Fruit fly (Drosophila melanogaster) whole organism, embryonic: Measurements from ENCODE around the gene CG2444.
A peak's percentile ranks its signal among the peaks of the same experiment; 100 is the strongest.

Experiments used
- Bdp1 ChIP-seq: fragments of 200-800 bp; sonication (Bioruptor generic); optimal IDR thresholded peaks from 3 replicates; lab custom pipeline; 2016; ENCODE audit warnings: missing biosample characterization, missing genetic modification characterization
- C15 ChIP-seq: fragments of 200-800 bp; sonication (Bioruptor generic); IDR thresholded peaks from 3 replicates; pipeline ENCODE4 v1.3.6; 2022; ENCODE audit warnings: missing biosample characterization, missing genetic modification characterization
- CG10462 ChIP-seq: fragments of 200-800 bp; sonication (Bioruptor generic); optimal IDR thresholded peaks from 2 replicates; lab custom pipeline; 2016; ENCODE audit warnings: missing biosample characterization, missing genetic modification characterization
- CG11093 ChIP-seq: fragments of 200-800 bp; sonication (Bioruptor generic); IDR thresholded peaks from 3 replicates; pipeline ENCODE4 v1.3.6; 2022; ENCODE audit warnings: missing biosample characterization, missing genetic modification characterization
- CG12155 ChIP-seq: fragments of 200-800 bp; sonication (Bioruptor generic); optimal IDR thresholded peaks from 3 replicates; lab custom pipeline; 2016; ENCODE audit warnings: missing biosample characterization, missing genetic modification characterization
- CG12299 ChIP-seq: fragments of 200-800 bp; sonication (Bioruptor generic); optimal IDR thresholded peaks from 2 replicates; lab custom pipeline; 2018; ENCODE audit warnings: missing biosample characterization, mild to moderate bottlenecking, missing genetic modification characterization
- CG12659 ChIP-seq: fragments of 200-800 bp; sonication (Bioruptor generic); optimal IDR thresholded peaks from 3 replicates; lab custom pipeline; 2017; ENCODE audit warnings: mild to moderate bottlenecking, missing biosample characterization, missing genetic modification reagents, missing genetic modification characterization
- CG13424 ChIP-seq: fragments of 200-800 bp; sonication (Bioruptor generic); optimal IDR thresholded peaks from 2 replicates; lab custom pipeline; 2019; ENCODE audit warnings: missing biosample characterization, mild to moderate bottlenecking, missing genetic modification characterization, moderate library complexity
- CG15269 ChIP-seq: fragments of 200-800 bp; sonication (Bioruptor generic); optimal IDR thresholded peaks from 2 replicates; lab custom pipeline; 2018; ENCODE audit warnings: missing biosample characterization, mild to moderate bottlenecking, missing genetic modification characterization, moderate library complexity
- CG15479 ChIP-seq: fragments of 200-800 bp; sonication (Bioruptor generic); optimal IDR thresholded peaks from 3 replicates; lab custom pipeline; 2019; ENCODE audit warnings: missing biosample characterization, mild to moderate bottlenecking, missing genetic modification characterization, moderate library complexity
- CG15696 ChIP-seq: fragments of 200-800 bp; sonication (Bioruptor generic); optimal IDR thresholded peaks from 2 replicates; lab custom pipeline; 2019; ENCODE audit warnings: missing biosample characterization, mild to moderate bottlenecking, missing genetic modification characterization, moderate library complexity
- CG16813 ChIP-seq: fragments of 200-800 bp; sonication (Bioruptor generic); IDR thresholded peaks from 3 replicates; pipeline ENCODE4 v1.3.6; 2022; ENCODE audit warnings: missing biosample characterization, missing genetic modification characterization; ENCODE audit not compliant: partially characterized antibody
- CG16815 ChIP-seq: fragments of 200-800 bp; sonication (Bioruptor generic); optimal IDR thresholded peaks from 3 replicates; lab custom pipeline; 2017; ENCODE audit warnings: missing biosample characterization, mild to moderate bottlenecking, missing genetic modification characterization
- CG18011 ChIP-seq: fragments of 200-800 bp; sonication (Bioruptor generic); optimal IDR thresholded peaks from 2 replicates; lab custom pipeline; 2017; ENCODE audit warnings: missing biosample characterization, missing genetic modification characterization, mild to moderate bottlenecking, moderate library complexity, missing genotype
- CG2875 ChIP-seq: fragments of 200-800 bp; sonication (Bioruptor generic); optimal IDR thresholded peaks from 2 replicates; lab custom pipeline; 2017; ENCODE audit warnings: missing biosample characterization, mild to moderate bottlenecking, missing genetic modification characterization, missing genetic modification reagents
- CG30403 ChIP-seq: fragments of 200-800 bp; sonication (Bioruptor generic); optimal IDR thresholded peaks from 3 replicates; lab custom pipeline; 2016; ENCODE audit warnings: missing biosample characterization, missing genetic modification characterization
- CG32532 ChIP-seq: fragments of 200-800 bp; sonication (Bioruptor generic); IDR thresholded peaks from 2 replicates; pipeline ENCODE4 v1.3.6; 2022; ENCODE audit warnings: missing biosample characterization, missing genetic modification characterization
- CG33213 ChIP-seq: fragments of 200-800 bp; sonication (Bioruptor generic); optimal IDR thresholded peaks from 3 replicates; lab custom pipeline; 2016; ENCODE audit warnings: missing biosample characterization, missing genetic modification characterization
- CG3838 ChIP-seq: fragments of 200-800 bp; sonication (Bioruptor generic); optimal IDR thresholded peaks from 3 replicates; lab custom pipeline; 2016; ENCODE audit warnings: missing biosample characterization, missing genetic modification characterization
- CG7928 ChIP-seq: fragments of 200-800 bp; sonication (Bioruptor generic); optimal IDR thresholded peaks from 2 replicates; lab custom pipeline; 2017; ENCODE audit warnings: missing biosample characterization, mild to moderate bottlenecking, missing genetic modification characterization
- CrebB ChIP-seq: fragments of 200-800 bp; sonication (Bioruptor generic); optimal IDR thresholded peaks from 3 replicates; lab custom pipeline; 2018; ENCODE audit warnings: missing biosample characterization, mild to moderate bottlenecking, missing genetic modification characterization
- HmgZ ChIP-seq: fragments of 200-800 bp; sonication (Bioruptor generic); optimal IDR thresholded peaks from 2 replicates; lab custom pipeline; 2018; ENCODE audit warnings: missing biosample characterization, mild to moderate bottlenecking, missing genetic modification characterization
- Hmr ChIP-seq: fragments of 200-800 bp; sonication (Bioruptor generic); optimal IDR thresholded peaks from 3 replicates; lab custom pipeline; 2017; ENCODE audit warnings: mild to moderate bottlenecking, missing biosample characterization, missing genetic modification reagents, missing genetic modification characterization
- MESR4 ChIP-seq: fragments of 200-800 bp; sonication (Bioruptor generic); optimal IDR thresholded peaks from 2 replicates; lab custom pipeline; 2018; ENCODE audit warnings: missing biosample characterization, mild to moderate bottlenecking, missing genetic modification characterization, moderate library complexity
- MTF-1 ChIP-seq: fragments of 200-800 bp; sonication (Bioruptor generic); optimal IDR thresholded peaks from 2 replicates; lab custom pipeline; 2018; ENCODE audit warnings: missing biosample characterization, mild to moderate bottlenecking, missing genetic modification characterization, borderline replicate concordance
- Meics ChIP-seq: fragments of 200-800 bp; sonication (Bioruptor generic); optimal IDR thresholded peaks from 2 replicates; lab custom pipeline; 2017; ENCODE audit warnings: missing biosample characterization, mild to moderate bottlenecking, missing genetic modification characterization
- Nf-YC ChIP-seq: fragments of 200-800 bp; optimal IDR thresholded peaks from 3 replicates; lab custom pipeline; 2019; ENCODE audit warnings: missing biosample characterization, mild to moderate bottlenecking, missing genetic modification characterization, moderate library complexity
- NfI ChIP-seq: fragments of 200-800 bp; sonication (Bioruptor generic); optimal IDR thresholded peaks from 3 replicates; lab custom pipeline; 2018; ENCODE audit warnings: missing biosample characterization, mild to moderate bottlenecking, missing genetic modification characterization, moderate library complexity
- Stat92E ChIP-seq, 3 experiments: fragments of >200 bp in 2 of 3; fragments of 200-800 bp in 1 of 3; sonication (Bioruptor generic) in 1 of 3; optimal IDR thresholded peaks; 2 replicates each; lab custom pipeline; 2017 to 2019; ENCODE audit warnings: missing biosample characterization in 3 of 3, missing genetic modification characterization in 3 of 3, mild to moderate bottlenecking in 1 of 3, moderate library complexity in 1 of 3
- Taf1 ChIP-seq: fragments of 200-800 bp; sonication (Bioruptor generic); IDR thresholded peaks from 2 replicates; pipeline ENCODE4 v1.3.6; 2022; ENCODE audit warnings: missing biosample characterization, missing genetic modification characterization
- ap ChIP-seq: fragments of 200-800 bp; sonication (Bioruptor generic); IDR thresholded peaks from 2 replicates; pipeline ENCODE4 v1.3.6; 2022; ENCODE audit warnings: missing biosample characterization, missing genetic modification characterization
- ash1 ChIP-seq: fragments of 200-800 bp; sonication (Bioruptor generic); optimal IDR thresholded peaks from 2 replicates; lab custom pipeline; 2018; ENCODE audit warnings: missing biosample characterization, mild to moderate bottlenecking, missing genetic modification characterization
- corto ChIP-seq: fragments of 200-800 bp; sonication (Bioruptor generic); optimal IDR thresholded peaks from 2 replicates; lab custom pipeline; 2016; ENCODE audit warnings: missing biosample characterization, mild to moderate bottlenecking, missing genetic modification characterization, moderate library complexity
- crc ChIP-seq: fragments of 200-800 bp; sonication (Bioruptor generic); optimal IDR thresholded peaks from 2 replicates; lab custom pipeline; 2016; ENCODE audit warnings: missing biosample characterization, missing genetic modification characterization
- dysf ChIP-seq: fragments of 200-800 bp; sonication (Bioruptor generic); IDR thresholded peaks from 3 replicates; pipeline ENCODE4 v1.3.6; 2022; ENCODE audit warnings: missing biosample characterization, missing genetic modification characterization
- her ChIP-seq: fragments of 200-800 bp; sonication (Bioruptor generic); optimal IDR thresholded peaks from 2 replicates; lab custom pipeline; 2016; ENCODE audit warnings: missing biosample characterization, missing genetic modification characterization
- jigr1 ChIP-seq: fragments of 200-800 bp; sonication (Bioruptor generic); IDR thresholded peaks from 3 replicates; pipeline ENCODE4 v1.3.6; 2022; ENCODE audit warnings: missing biosample characterization, missing genetic modification characterization
- klu ChIP-seq: fragments of 200-800 bp; sonication (Bioruptor generic); IDR thresholded peaks from 2 replicates; pipeline ENCODE4 v1.3.6; 2022; ENCODE audit warnings: missing biosample characterization, missing genetic modification characterization
- knrl ChIP-seq: fragments of 200-800 bp; sonication (Bioruptor generic); IDR thresholded peaks from 3 replicates; pipeline ENCODE4 v1.3.6; 2022; ENCODE audit warnings: missing biosample characterization, missing genetic modification characterization; ENCODE audit not compliant: partially characterized antibody
- maf-S ChIP-seq: fragments of 200-800 bp; sonication (Bioruptor generic); optimal IDR thresholded peaks from 2 replicates; lab custom pipeline; 2016; ENCODE audit warnings: missing biosample characterization, missing genetic modification characterization
- nmo ChIP-seq: fragments of 200-800 bp; sonication (Bioruptor generic); optimal IDR thresholded peaks from 2 replicates; lab custom pipeline; 2018; ENCODE audit warnings: missing biosample characterization, mild to moderate bottlenecking, missing genetic modification characterization, moderate library complexity
- odd ChIP-seq: fragments of 200-800 bp; sonication (Bioruptor generic); optimal IDR thresholded peaks from 2 replicates; lab custom pipeline; 2017; ENCODE audit warnings: missing biosample characterization, mild to moderate bottlenecking, missing genetic modification characterization
- pan ChIP-seq, 4 experiments: fragments of >200 bp in 3 of 4; fragments of 200-800 bp in 1 of 4; sonication (Bioruptor generic) in 1 of 4; optimal IDR thresholded peaks in 3 of 4; IDR thresholded peaks in 1 of 4; 2 replicates each; pipeline versions ENCODE4 v1.3.6 to Lab custom; 2017 to 2022; ENCODE audit warnings: missing biosample characterization in 2 of 4, missing genetic modification characterization in 2 of 4, mixed read lengths in 1 of 4
- phol ChIP-seq: fragments of 200-800 bp; sonication (Bioruptor generic); optimal IDR thresholded peaks from 3 replicates; lab custom pipeline; 2018; ENCODE audit warnings: missing biosample characterization, mild to moderate bottlenecking, missing genetic modification characterization, moderate library complexity
- ssp ChIP-seq: fragments of 200-800 bp; sonication (Bioruptor generic); IDR thresholded peaks from 2 replicates; pipeline ENCODE4 v1.3.6; 2022; ENCODE audit warnings: missing biosample characterization, missing genetic modification characterization
- tll ChIP-seq, 2 experiments: fragments of 200-800 bp in 1 of 2; fragments of >200 bp in 1 of 2; sonication (Bioruptor generic) in 1 of 2; optimal IDR thresholded peaks; 2 replicates each; lab custom pipeline; 2017 to 2019; ENCODE audit warnings: missing biosample characterization in 2 of 2, missing genetic modification characterization in 2 of 2, mild to moderate bottlenecking in 1 of 2, moderate library complexity in 1 of 2
- trh ChIP-seq: fragments of 200-800 bp; sonication (Bioruptor generic); optimal IDR thresholded peaks from 2 replicates; lab custom pipeline; 2016; ENCODE audit warnings: missing biosample characterization, missing genetic modification characterization
- vfl ChIP-seq: fragments of 200-800 bp; sonication (Bioruptor generic); optimal IDR thresholded peaks from 2 replicates; lab custom pipeline; 2016; ENCODE audit warnings: missing biosample characterization, missing genetic modification characterization

CG2444 gene

DNA sequence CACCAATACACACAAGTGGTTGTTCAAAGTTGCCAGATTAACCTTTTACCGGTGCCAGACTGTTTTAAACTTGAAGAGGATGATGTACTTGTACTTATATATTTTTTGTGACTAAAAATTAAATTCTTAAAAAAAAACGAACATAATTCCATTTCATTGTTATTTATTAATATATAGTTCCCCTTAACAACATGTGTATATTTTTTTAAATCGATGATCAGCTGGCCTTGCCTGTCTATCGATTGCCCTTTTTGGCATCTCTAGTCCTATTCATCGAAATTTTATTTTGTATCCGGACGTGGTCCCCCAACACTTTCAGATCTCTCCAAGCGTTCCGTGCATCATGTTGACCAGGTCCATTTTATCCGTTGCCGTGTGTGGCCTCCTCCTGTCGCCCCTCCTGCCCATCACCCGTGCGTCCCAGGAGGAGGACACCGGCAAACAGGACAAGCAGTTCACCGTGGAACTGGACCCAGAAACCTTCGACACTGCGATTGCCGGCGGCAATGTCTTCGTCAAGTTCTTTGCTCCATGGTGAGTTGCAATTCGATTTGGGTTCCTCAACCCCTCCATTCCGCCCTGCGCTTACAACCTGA, 11.7 kb upstream of the CG2444 start, which contains the start of gene prtp (continued):
- TF ChIP-seq CG15269 (tag; lab: Kevin White, UChicago): no peak
- no peak for TF ChIP-seq Meics (GFP tag; lab: Kevin White, UChicago)
- TF ChIP-seq knrl: peak; percentile 58; the same call in 2 of the 3 replicates
- no peak for TF ChIP-seq ap
- no peak for TF ChIP-seq klu (GFP tag; lab: Robert Waterston, UW)
- no peak for TF ChIP-seq pan (optimal IDR thresholded peaks at IDR 0.05; lab: Kevin White, UChicago)
- peak in 1 of 2 experiments; percentile 33 for TF ChIP-seq pan (GFP tag; optimal IDR thresholded peaks at IDR 0.05 in 1 of 2, IDR thresholded peaks at IDR 0.05 in 1 of 2)
- no peak for TF ChIP-seq HmgZ (tag; lab: Kevin White, UChicago)
- peak; percentile 15 for TF ChIP-seq CG13424
- peak; percentile 58 for TF ChIP-seq MESR4 (GFP tag; lab: Kevin White, UChicago)
- TF ChIP-seq jigr1 (GFP tag; lab: Robert Waterston, UW): no peak
- TF ChIP-seq NfI (GFP tag; lab: Kevin White, UChicago): no peak
- TF ChIP-seq C15 (GFP tag; lab: Robert Waterston, UW): no peak
- no peak for TF ChIP-seq CG18011 (GFP tag; lab: Kevin White, UChicago)
- peak; percentile 23 for TF ChIP-seq CG12659
- TF ChIP-seq CG10462 (GFP tag; lab: Kevin White, UChicago): no peak
- TF ChIP-seq phol (tag; lab: Kevin White, UChicago): peak; percentile 27
- no peak for TF ChIP-seq trh (GFP tag; lab: Kevin White, UChicago)
- no peak for TF ChIP-seq CG33213 (GFP tag; lab: Kevin White, UChicago)
- TF ChIP-seq crc (GFP tag; lab: Kevin White, UChicago): no peak
- peak; percentile 37 for TF ChIP-seq corto (GFP tag; lab: Kevin White, UChicago)
- peak; percentile 26 for TF ChIP-seq CG12299 (tag; lab: Kevin White, UChicago)
- TF ChIP-seq Hmr (GFP tag; lab: Kevin White, UChicago): peak; percentile 14
- TF ChIP-seq Bdp1: no peak
- no peak for TF ChIP-seq dysf (GFP tag; lab: Robert Waterston, UW)
- 0 out of 2 replicates have a peak, but pooled peaks have one; percentile 19 for TF ChIP-seq ssp (GFP tag; lab: Robert Waterston, UW)
- TF ChIP-seq CG11093 (GFP tag; lab: Robert Waterston, UW): no peak
- peak; percentile 24 for TF ChIP-seq nmo (GFP tag; lab: Kevin White, UChicago)
- TF ChIP-seq CrebB (tag; lab: Kevin White, UChicago): no peak
- no peak for TF ChIP-seq ash1
- TF ChIP-seq CG15696 (tag; lab: Kevin White, UChicago): no peak
- no peak for TF ChIP-seq CG2875 (GFP tag; lab: Kevin White, UChicago)
- no peak; the same call in none of the 2 replicates for TF ChIP-seq CG32532 (GFP tag; lab: Robert Waterston, UW)
- TF ChIP-seq odd (GFP tag; lab: Kevin White, UChicago): no peak
- TF ChIP-seq CG12155 (GFP tag; lab: Kevin White, UChicago): no peak
- TF ChIP-seq Stat92E (GFP tag; optimal IDR thresholded peaks at IDR 0.05; lab: Kevin White, UChicago): no peak
- TF ChIP-seq CG3838: no peak
- no peak for TF ChIP-seq her (GFP tag; lab: Kevin White, UChicago)
- no peak for TF ChIP-seq CG7928 (GFP tag; lab: Kevin White, UChicago)
- no peak for TF ChIP-seq CG15479 (GFP tag; lab: Kevin White, UChicago)
- no peak for TF ChIP-seq vfl (GFP tag; lab: Kevin White, UChicago)
- TF ChIP-seq Nf-YC (tag; lab: Kevin White, UChicago): no peak
- no peak for TF ChIP-seq MTF-1
- TF ChIP-seq CG30403 (GFP tag; lab: Kevin White, UChicago): no peak
- peak; percentile 40 for TF ChIP-seq CG16813 (GFP tag; lab: Robert Waterston, UW)
- no peak for TF ChIP-seq CG16815
- TF ChIP-seq Taf1 (GFP tag; lab: Robert Waterston, UW): no peak
- no peak for TF ChIP-seq tll (GFP tag; optimal IDR thresholded peaks at IDR 0.05; lab: Kevin White, UChicago)
- no peak for TF ChIP-seq maf-S (GFP tag; lab: Kevin White, UChicago)
